Worm (Caenorhabditis elegans) whole organism, L1 larva: ENCODE data around the gene F59E11.2.

Experiments used
- C16A3.4 ChIP-seq: fragments of 150-350 bp; optimal IDR thresholded peaks from 2 replicates; lab custom pipeline; 2014; ENCODE audit warnings: missing biosample characterization, missing genetic modification characterization
- C34B4.2 ChIP-seq: sonication (generic microtip); optimal IDR thresholded peaks from 2 replicates; lab custom pipeline; 2017; ENCODE audit warnings: mild to moderate bottlenecking, missing genetic modification characterization, missing compliant biosample characterization
- aha-1 ChIP-seq: fragments of 150-350 bp; optimal IDR thresholded peaks from 2 replicates; lab custom pipeline; 2014; ENCODE audit warnings: missing biosample characterization, missing genetic modification characterization
- alr-1 ChIP-seq: fragments of 200-800 bp; sonication (Bioruptor generic); optimal IDR thresholded peaks from 2 replicates; lab custom pipeline; 2018; ENCODE audit warnings: borderline replicate concordance, mild to moderate bottlenecking, missing genetic modification characterization, missing compliant biosample characterization
- aly-2 ChIP-seq: fragments of 150-350 bp; optimal IDR thresholded peaks from 2 replicates; lab custom pipeline; 2014; ENCODE audit warnings: missing biosample characterization, missing genetic modification characterization
- ama-1 ChIP-seq: fragments of 150-350 bp; optimal IDR thresholded peaks from 2 replicates; lab custom pipeline; 2014
- blmp-1 ChIP-seq: fragments of 150-350 bp; optimal IDR thresholded peaks from 2 replicates; lab custom pipeline; 2014; ENCODE audit warnings: missing biosample characterization, missing genetic modification characterization
- ceh-88 ChIP-seq: fragments of 200-800 bp; sonication (Bioruptor generic); IDR thresholded peaks from 2 replicates; pipeline ENCODE4 v1.3.6; 2022; ENCODE audit warnings: missing genetic modification characterization, missing compliant biosample characterization
- ceh-90 ChIP-seq: sonication (generic microtip); optimal IDR thresholded peaks from 2 replicates; lab custom pipeline; 2016; ENCODE audit warnings: missing genetic modification characterization, missing compliant biosample characterization
- dpl-1 ChIP-seq, 3 experiments: fragments of 150-350 bp in 2 of 3; sonication (generic microtip) in 1 of 3; optimal IDR thresholded peaks; 2 replicates each; lab custom pipeline; 2014 to 2017; ENCODE audit warnings: missing biosample characterization in 3 of 3, missing genetic modification characterization in 3 of 3, missing genetic modification reagents in 3 of 3
- efl-1 ChIP-seq, 4 experiments: fragments of 150-350 bp; optimal IDR thresholded peaks in 3 of 4; peaks in 1 of 4; 1 replicate in 1 of 4; 2 replicates in 3 of 4; lab custom pipeline; 2014; ENCODE audit warnings: missing biosample characterization in 2 of 4, missing genetic modification characterization in 2 of 4, missing genetic modification reagents in 2 of 4
- egl-13 ChIP-seq: sonication (generic microtip); optimal IDR thresholded peaks from 2 replicates; lab custom pipeline; 2016; ENCODE audit warnings: missing genotype, missing genetic modification reagents, missing genetic modification characterization, missing compliant biosample characterization
- egl-27 ChIP-seq, 2 experiments: fragments of 150-350 bp in 1 of 2; sonication (generic microtip); optimal IDR thresholded peaks; 3 replicates each; lab custom pipeline; 2017 to 2018; ENCODE audit warnings: missing biosample characterization in 2 of 2, missing genetic modification characterization in 2 of 2, missing genetic modification reagents in 2 of 2
- elt-2 ChIP-seq: sonication (generic microtip); optimal IDR thresholded peaks from 2 replicates; lab custom pipeline; 2016; ENCODE audit warnings: missing genetic modification characterization, mild to moderate bottlenecking, inconsistent platforms, missing compliant biosample characterization, missing genetic modification reagents
- ets-5 ChIP-seq: fragments of 200-800 bp; sonication (Bioruptor generic); IDR thresholded peaks from 2 replicates; pipeline ENCODE4 v1.3.6; 2022; ENCODE audit warnings: missing genetic modification characterization, missing compliant biosample characterization
- fkh-10 ChIP-seq: sonication (generic microtip); optimal IDR thresholded peaks from 2 replicates; lab custom pipeline; 2017; ENCODE audit warnings: missing biosample characterization, missing genetic modification reagents, missing genetic modification characterization
- fkh-4 ChIP-seq: sonication (generic microtip); optimal IDR thresholded peaks from 2 replicates; lab custom pipeline; 2016; ENCODE audit warnings: missing compliant biosample characterization, missing genetic modification characterization, borderline replicate concordance
- fos-1 ChIP-seq: fragments of 150-350 bp; optimal IDR thresholded peaks from 2 replicates; lab custom pipeline; 2014; ENCODE audit warnings: missing biosample characterization, missing genetic modification characterization
- hlh-4 ChIP-seq: sonication (generic microtip); optimal IDR thresholded peaks from 2 replicates; lab custom pipeline; 2016; ENCODE audit warnings: mild to moderate bottlenecking, missing genetic modification characterization, missing compliant biosample characterization
- irx-1 ChIP-seq: sonication (generic microtip); optimal IDR thresholded peaks from 2 replicates; lab custom pipeline; 2016; ENCODE audit warnings: missing genetic modification characterization, missing compliant biosample characterization
- lin-13 ChIP-seq: fragments of 150-350 bp; optimal IDR thresholded peaks from 2 replicates; lab custom pipeline; 2014; ENCODE audit warnings: missing biosample characterization, missing genetic modification reagents, missing genetic modification characterization
- lin-14 ChIP-seq: fragments of 200-800 bp; sonication (Bioruptor generic); optimal IDR thresholded peaks from 2 replicates; lab custom pipeline; 2018; ENCODE audit warnings: mild to moderate bottlenecking, missing genetic modification characterization, moderate library complexity, missing compliant biosample characterization
- lin-15B ChIP-seq: fragments of 150-350 bp; sonication (generic microtip); optimal IDR thresholded peaks from 3 replicates; lab custom pipeline; 2014; ENCODE audit warnings: missing biosample characterization, missing genetic modification characterization
- lir-3 ChIP-seq: sonication (generic microtip); optimal IDR thresholded peaks from 2 replicates; lab custom pipeline; 2016; ENCODE audit warnings: mild to moderate bottlenecking, missing genetic modification characterization, moderate library complexity, missing compliant biosample characterization; ENCODE audit not compliant: poor library complexity
- mef-2 ChIP-seq: fragments of 150-350 bp; optimal IDR thresholded peaks from 2 replicates; lab custom pipeline; 2014; ENCODE audit warnings: missing biosample characterization, missing genetic modification characterization
- nhr-11 ChIP-seq: fragments of 150-350 bp; optimal IDR thresholded peaks from 2 replicates; lab custom pipeline; 2014; ENCODE audit warnings: missing biosample characterization, missing genetic modification characterization
- nhr-12 ChIP-seq: sonication (generic microtip); optimal IDR thresholded peaks from 2 replicates; lab custom pipeline; 2017; ENCODE audit warnings: missing biosample characterization, missing genetic modification characterization
- nhr-20 ChIP-seq: sonication (generic microtip); optimal IDR thresholded peaks from 2 replicates; lab custom pipeline; 2016; ENCODE audit warnings: mild to moderate bottlenecking, missing genetic modification characterization, missing compliant biosample characterization
- nhr-28 ChIP-seq: fragments of 150-350 bp; optimal IDR thresholded peaks from 2 replicates; lab custom pipeline; 2014; ENCODE audit warnings: missing biosample characterization, missing genetic modification characterization
- nhr-71 ChIP-seq: sonication (generic microtip); optimal IDR thresholded peaks from 2 replicates; lab custom pipeline; 2016; ENCODE audit warnings: mild to moderate bottlenecking, missing genetic modification characterization, moderate library complexity, missing compliant biosample characterization
- nhr-77 ChIP-seq: fragments of 150-350 bp; optimal IDR thresholded peaks from 2 replicates; lab custom pipeline; 2014; ENCODE audit warnings: missing biosample characterization, missing genetic modification characterization
- nhr-90 ChIP-seq: sonication (generic microtip); optimal IDR thresholded peaks from 2 replicates; lab custom pipeline; 2016; ENCODE audit warnings: mild to moderate bottlenecking, missing genetic modification characterization, missing compliant biosample characterization; ENCODE audit not compliant: poor library complexity
- pag-3 ChIP-seq: sonication (generic microtip); optimal IDR thresholded peaks from 2 replicates; lab custom pipeline; 2017; ENCODE audit warnings: missing genetic modification characterization, mild to moderate bottlenecking, missing compliant biosample characterization, antibody characterized with exemption, borderline replicate concordance; ENCODE audit not compliant: insufficient read depth
- rnt-1 ChIP-seq: sonication (generic microtip); optimal IDR thresholded peaks from 2 replicates; lab custom pipeline; 2016; ENCODE audit warnings: mild to moderate bottlenecking, missing genetic modification characterization, moderate library complexity, missing compliant biosample characterization
- skn-1 ChIP-seq: fragments of 150-350 bp; optimal IDR thresholded peaks from 2 replicates; lab custom pipeline; 2014; ENCODE audit warnings: missing biosample characterization, missing genetic modification characterization
- sox-4 ChIP-seq: sonication (generic microtip); optimal IDR thresholded peaks from 2 replicates; lab custom pipeline; 2016; ENCODE audit warnings: missing genetic modification characterization, missing compliant biosample characterization
- sup-37 ChIP-seq: fragments of 200-800 bp; sonication (Bioruptor generic); optimal IDR thresholded peaks from 2 replicates; lab custom pipeline; 2018; ENCODE audit warnings: mild to moderate bottlenecking, missing genetic modification characterization, missing compliant biosample characterization
- tbx-2 ChIP-seq: sonication (generic microtip); optimal IDR thresholded peaks from 2 replicates; lab custom pipeline; 2016; ENCODE audit warnings: missing genetic modification characterization, missing compliant biosample characterization
- tlp-1 ChIP-seq: fragments of 150-350 bp; optimal IDR thresholded peaks from 2 replicates; lab custom pipeline; 2014; ENCODE audit warnings: missing biosample characterization, missing genetic modification characterization
- unc-30 ChIP-seq: sonication (generic microtip); optimal IDR thresholded peaks from 2 replicates; lab custom pipeline; 2017; ENCODE audit warnings: missing biosample characterization, missing genetic modification characterization
- vab-15 ChIP-seq: sonication (generic microtip); optimal IDR thresholded peaks from 2 replicates; lab custom pipeline; 2017; ENCODE audit warnings: missing genotype, mild to moderate bottlenecking, missing genetic modification characterization, missing compliant biosample characterization
- zip-4 ChIP-seq: fragments of 200-800 bp; sonication (Bioruptor generic); optimal IDR thresholded peaks from 2 replicates; lab custom pipeline; 2018; ENCODE audit warnings: mild to moderate bottlenecking, missing genetic modification characterization, moderate library complexity, missing compliant biosample characterization
- ztf-11 ChIP-seq, 2 experiments: sonication (generic microtip); optimal IDR thresholded peaks; 2 replicates each; lab custom pipeline; 2016 to 2017; ENCODE audit warnings: missing genetic modification characterization in 2 of 2, missing biosample characterization in 1 of 2, missing compliant biosample characterization in 1 of 2

Gene F59E11.2

ce11 chrV:9015540-9015939 is 14.3 kb downstream of the F59E11.2 start, which contains the start of gene srt-18:
Gene srt-18 (minus strand): TSS chrV:9015640.
- no peak for TF ChIP-seq fos-1 (tag; lab: Kevin White, UChicago)
- TF ChIP-seq alr-1 (tag; lab: Kevin White, UChicago): no peak
- no peak for TF ChIP-seq ceh-88 (GFP tag; lab: Robert Waterston, UW)
- TF ChIP-seq fkh-4: no peak
- no peak for TF ChIP-seq lin-13 (GFP tag; lab: Kevin White, UChicago)
- TF ChIP-seq sup-37 (GFP tag; lab: Kevin White, UChicago): no peak
- TF ChIP-seq tlp-1 (tag; lab: Kevin White, UChicago): no peak
- no peak for TF ChIP-seq aly-2 (tag; lab: Kevin White, UChicago)
- no peak for TF ChIP-seq aha-1 (tag; lab: Kevin White, UChicago)
- no peak for TF ChIP-seq lin-14 (GFP tag; lab: Kevin White, UChicago)
- TF ChIP-seq rnt-1 (tag; lab: Kevin White, UChicago): no peak
- TF ChIP-seq sox-4 (tag; lab: Kevin White, UChicago): no peak
- no peak for TF ChIP-seq elt-2
- no peak for TF ChIP-seq mef-2 (tag; lab: Kevin White, UChicago)

- TF ChIP-seq egl-27 (tag; optimal IDR thresholded peaks at IDR 0.05; lab: Kevin White, UChicago) (no peak), ets-5 (GFP tag; lab: Robert Waterston, UW) (no peak), unc-30 (tag; lab: Kevin White, UChicago) (no peak), vab-15 (tag; lab: Kevin White, UChicago) (no peak), sup-37 (GFP tag; lab: Kevin White, UChicago) (no peak), zip-4 (GFP tag; lab: Kevin White, UChicago) (no peak), C16A3.4 (no peak), blmp-1 (tag; lab: Kevin White, UChicago) (no peak), nhr-71 (tag; lab: Kevin White, UChicago) (no peak), ceh-90 (tag; lab: Kevin White, UChicago) (no peak)
These were observed 15.2 kb downstream of the F59E11.2 start, which contains the start of gene oac-40 for ce11 chrV:9016479-9016878. Gene oac-40 (plus strand): TSS chrV:9016779.

- TF ChIP-seq lir-3: no peak
These were observed 17.6 kb downstream of the F59E11.2 start for ce11 chrV:9018871-9019270.

ce11 chrV:9022078-9022477 is 20.8 kb downstream of the F59E11.2 start, which contains the start of gene oac-41:
Gene oac-41 (minus strand): TSS chrV:9022178.
- TF ChIP-seq nhr-71 (tag; lab: Kevin White, UChicago) (no peak), ceh-88 (GFP tag; lab: Robert Waterston, UW) (no peak), lin-13 (GFP tag; lab: Kevin White, UChicago) (no peak), fkh-4 (no peak), egl-27 (tag; optimal IDR thresholded peaks at IDR 0.05; lab: Kevin White, UChicago) (no peak), hlh-4 (tag; lab: Kevin White, UChicago) (no peak), C34B4.2 (no peak), rnt-1 (tag; lab: Kevin White, UChicago) (no peak), ama-1 (lab: Kevin White, UChicago) (no peak), ztf-11 (tag; optimal IDR thresholded peaks at IDR 0.05; lab: Kevin White, UChicago) (no peak), dpl-1 (GFP tag; optimal IDR thresholded peaks at IDR 0.05; lab: Kevin White, UChicago) (no peak)

ce11 chrV:9024713-9025112 is 23.4 kb downstream of the F59E11.2 start, which contains the start of gene bus-1:
Gene bus-1 (minus strand): TSS chrV:9024813.
- no peak for TF ChIP-seq nhr-11 (tag; lab: Kevin White, UChicago)
- TF ChIP-seq ceh-88 (GFP tag; lab: Robert Waterston, UW): no peak
- TF ChIP-seq lin-15B (tag; lab: Kevin White, UChicago): no peak
- no peak for TF ChIP-seq irx-1 (tag; lab: Kevin White, UChicago)
- no peak for TF ChIP-seq fkh-10
- no peak for TF ChIP-seq skn-1 (tag; lab: Kevin White, UChicago)
- no peak for TF ChIP-seq nhr-20 (tag; lab: Kevin White, UChicago)
- no peak for TF ChIP-seq nhr-12 (tag; lab: Kevin White, UChicago)
- TF ChIP-seq pag-3: no peak
- no peak for TF ChIP-seq aly-2 (tag; lab: Kevin White, UChicago)
- no peak for TF ChIP-seq egl-13 (tag; lab: Kevin White, UChicago)
- TF ChIP-seq sup-37 (GFP tag; lab: Kevin White, UChicago): no peak
- no peak for TF ChIP-seq tbx-2 (tag; lab: Kevin White, UChicago)
- TF ChIP-seq nhr-28: no peak
- TF ChIP-seq rnt-1 (tag; lab: Kevin White, UChicago): no peak
- no peak for TF ChIP-seq efl-1 (optimal IDR thresholded peaks at IDR 0.05; lab: Kevin White, UChicago)
- no peak for TF ChIP-seq efl-1 (GFP tag; optimal IDR thresholded peaks at IDR 0.05 in 1 of 2; lab: Kevin White, UChicago)
- no peak for TF ChIP-seq nhr-90
- TF ChIP-seq mef-2 (tag; lab: Kevin White, UChicago): no peak
- no peak for TF ChIP-seq elt-2
- no peak for TF ChIP-seq nhr-77 (tag; lab: Kevin White, UChicago)
- TF ChIP-seq, all 84 proteins: peak for 0
